Worm (Caenorhabditis elegans) whole organism, L4/young adult: Measurements from ENCODE around the gene aex-2.
A peak's percentile ranks its signal among the peaks of the same experiment; 100 is the strongest.

Source experiments
- W03F9.2 ChIP-seq: fragments of 150-350 bp; optimal IDR thresholded peaks from 2 replicates; lab custom pipeline; 2014; ENCODE audit warnings: missing biosample characterization, missing genetic modification characterization
- dao-5 ChIP-seq: sonication (generic microtip); optimal IDR thresholded peaks from 2 replicates; lab custom pipeline; 2016; ENCODE audit warnings: missing genotype, missing genetic modification characterization, moderate library complexity, missing compliant biosample characterization
- him-1 ChIP-seq: sonication (generic microtip); optimal IDR thresholded peaks from 2 replicates; lab custom pipeline; 2016; ENCODE audit warnings: missing genotype, missing genetic modification reagents, missing genetic modification characterization, missing compliant biosample characterization

aex-2 gene

ce11 chrX:9622609-9623008 is 30.3 kb downstream of the aex-2 start:
- TF ChIP-seq dao-5 (tag; lab: Kevin White, UChicago) = peak; percentile 71
- no peak for TF ChIP-seq him-1

ce11 chrX:9620136-9620535 is 32.8 kb downstream of the aex-2 start, which contains the start of gene C11E4.8:
TSS of gene C11E4.8 (plus strand) at chrX:9620436.
- no peak for TF ChIP-seq him-1

- no peak for TF ChIP-seq dao-5 (tag; lab: Kevin White, UChicago)
- no peak for TF ChIP-seq him-1
- TF ChIP-seq W03F9.2 (tag; lab: Kevin White, UChicago) = no peak
Observed at ce11 chrX:9616919-9617318, 36.0 kb downstream of the aex-2 start, which contains the start of gene C11E4.7. TSS of gene C11E4.7 (plus strand) at chrX:9617219.

ce11 chrX:9610040-9610613 is 42.8 kb downstream of the aex-2 start, which contains the start of gene C11E4.6:
TSS of gene C11E4.6 (plus strand) at chrX:9610563.
- no peak for TF ChIP-seq dao-5 (tag; lab: Kevin White, UChicago)
- TF ChIP-seq him-1 = no peak
- no peak for TF ChIP-seq W03F9.2 (tag; lab: Kevin White, UChicago)

ce11 chrX:9608127-9608526 is 44.8 kb downstream of the aex-2 start:
- TF ChIP-seq W03F9.2 (tag; lab: Kevin White, UChicago) = no peak
- TF ChIP-seq him-1 = no peak
- no peak for TF ChIP-seq dao-5 (tag; lab: Kevin White, UChicago)

- TF ChIP-seq dao-5 (tag; lab: Kevin White, UChicago) (no peak), W03F9.2 (tag; lab: Kevin White, UChicago) (no peak), him-1 (no peak)
Observed at ce11 chrX:9603180-9603579, 49.7 kb downstream of the aex-2 start.

- TF ChIP-seq W03F9.2 (tag; lab: Kevin White, UChicago) (no peak), dao-5 (tag; lab: Kevin White, UChicago) (no peak)
Observed at ce11 chrX:9602625-9603024, 50.3 kb downstream of the aex-2 start.
